Worm (Caenorhabditis elegans) whole organism, L2 larva: ENCODE results near the gene egl-45.
A peak's percentile ranks its signal among the peaks of the same experiment; 100 is the strongest.

Experiments used
- C34F6.9 ChIP-seq: fragments of 150-350 bp; optimal IDR thresholded peaks from 2 replicates; lab custom pipeline; 2014; ENCODE audit warnings: missing biosample characterization, missing genetic modification characterization
- F13H6.1 ChIP-seq: sonication (generic microtip); optimal IDR thresholded peaks from 2 replicates; lab custom pipeline; 2016; ENCODE audit warnings: missing genetic modification characterization, missing compliant biosample characterization
- R02D3.7 ChIP-seq: fragments of 150-350 bp; optimal IDR thresholded peaks from 2 replicates; lab custom pipeline; 2014; ENCODE audit warnings: missing biosample characterization, missing genetic modification characterization
- Y55F3AM.14 ChIP-seq: fragments of 200-800 bp; sonication (Bioruptor generic); optimal IDR thresholded peaks from 2 replicates; lab custom pipeline; 2018; ENCODE audit warnings: mild to moderate bottlenecking, missing genetic modification characterization, missing compliant biosample characterization
- ZK546.5 ChIP-seq: sonication (generic microtip); optimal IDR thresholded peaks from 2 replicates; lab custom pipeline; 2017; ENCODE audit warnings: missing biosample characterization, missing genetic modification characterization
- alr-1 ChIP-seq: fragments of 150-350 bp; optimal IDR thresholded peaks from 2 replicates; lab custom pipeline; 2014; ENCODE audit warnings: missing biosample characterization, missing genetic modification characterization
- aly-2 ChIP-seq: fragments of 150-350 bp; optimal IDR thresholded peaks from 2 replicates; lab custom pipeline; 2014; ENCODE audit warnings: missing biosample characterization, missing genetic modification characterization
- ama-1 ChIP-seq: fragments of 150-350 bp; optimal IDR thresholded peaks from 2 replicates; lab custom pipeline; 2018; ENCODE audit warnings: inconsistent platforms
- blmp-1 ChIP-seq: sonication (generic microtip); optimal IDR thresholded peaks from 2 replicates; lab custom pipeline; 2017; ENCODE audit warnings: missing genetic modification characterization, mild to moderate bottlenecking, missing compliant biosample characterization, antibody characterized with exemption, moderate library complexity; ENCODE audit not compliant: insufficient read depth
- ceh-16 ChIP-seq: fragments of 150-350 bp; optimal IDR thresholded peaks from 2 replicates; lab custom pipeline; 2014; ENCODE audit warnings: missing biosample characterization, missing genetic modification characterization
- ceh-82 ChIP-seq: fragments of 150-350 bp; optimal IDR thresholded peaks from 2 replicates; lab custom pipeline; 2014; ENCODE audit warnings: missing biosample characterization, missing genetic modification characterization
- crh-2 ChIP-seq: sonication (generic microtip); optimal IDR thresholded peaks from 2 replicates; lab custom pipeline; 2017; ENCODE audit warnings: missing biosample characterization, missing genetic modification characterization
- dmd-4 ChIP-seq: sonication (generic microtip); optimal IDR thresholded peaks from 2 replicates; lab custom pipeline; 2017; ENCODE audit warnings: missing biosample characterization, missing genetic modification characterization
- egl-27 ChIP-seq: sonication (generic microtip); optimal IDR thresholded peaks from 3 replicates; lab custom pipeline; 2017; ENCODE audit warnings: missing biosample characterization, missing genetic modification reagents, missing genetic modification characterization
- elt-1 ChIP-seq: fragments of 150-350 bp; optimal IDR thresholded peaks from 2 replicates; lab custom pipeline; 2014; ENCODE audit warnings: missing biosample characterization, missing genetic modification characterization
- elt-3 ChIP-seq: sonication (generic microtip); optimal IDR thresholded peaks from 2 replicates; lab custom pipeline; 2017; ENCODE audit warnings: missing biosample characterization, missing genetic modification characterization
- fos-1 ChIP-seq: fragments of 150-350 bp; optimal IDR thresholded peaks from 2 replicates; lab custom pipeline; 2014; ENCODE audit warnings: missing biosample characterization, missing genetic modification characterization
- gmeb-1 ChIP-seq: fragments of 150-350 bp; optimal IDR thresholded peaks from 2 replicates; lab custom pipeline; 2014; ENCODE audit warnings: missing biosample characterization, missing genetic modification characterization
- lin-11 ChIP-seq: fragments of 150-350 bp; sonication (generic microtip); optimal IDR thresholded peaks from 2 replicates; lab custom pipeline; 2014; ENCODE audit warnings: missing biosample characterization, missing genetic modification characterization, inconsistent platforms, mixed read lengths
- lin-13 ChIP-seq: fragments of 150-350 bp; optimal IDR thresholded peaks from 2 replicates; lab custom pipeline; 2014; ENCODE audit warnings: missing biosample characterization, missing genetic modification reagents, missing genetic modification characterization
- lsy-2 ChIP-seq, 2 experiments: fragments of 150-350 bp in 1 of 2; sonication (generic microtip) in 1 of 2; optimal IDR thresholded peaks; 2 replicates each; lab custom pipeline; 2014 to 2017; ENCODE audit warnings: missing biosample characterization in 2 of 2, missing genetic modification characterization in 2 of 2
- mab-5 ChIP-seq: fragments of 150-350 bp; optimal IDR thresholded peaks from 2 replicates; lab custom pipeline; 2014; ENCODE audit warnings: missing biosample characterization, missing genetic modification characterization
- mbf-1 ChIP-seq: sonication (generic microtip); optimal IDR thresholded peaks from 2 replicates; lab custom pipeline; 2017; ENCODE audit warnings: missing biosample characterization, missing genetic modification characterization
- mdl-1 ChIP-seq, 2 experiments: fragments of 150-350 bp in 1 of 2; sonication (generic microtip) in 1 of 2; optimal IDR thresholded peaks; 2 replicates each; lab custom pipeline; 2017; ENCODE audit warnings: missing biosample characterization in 2 of 2, missing genetic modification characterization in 2 of 2
- nhr-11 ChIP-seq: fragments of 150-350 bp; optimal IDR thresholded peaks from 2 replicates; lab custom pipeline; 2014; ENCODE audit warnings: missing biosample characterization, missing genetic modification characterization
- nhr-12 ChIP-seq: fragments of 150-350 bp; optimal IDR thresholded peaks from 2 replicates; lab custom pipeline; 2014; ENCODE audit warnings: missing biosample characterization, missing genetic modification characterization
- nhr-129 ChIP-seq: fragments of 150-350 bp; optimal IDR thresholded peaks from 2 replicates; lab custom pipeline; 2014; ENCODE audit warnings: missing biosample characterization, missing genetic modification characterization
- nhr-21 ChIP-seq: fragments of 150-350 bp; optimal IDR thresholded peaks from 2 replicates; lab custom pipeline; 2014; ENCODE audit warnings: missing biosample characterization, missing genetic modification characterization
- nhr-237 ChIP-seq: fragments of 150-350 bp; optimal IDR thresholded peaks from 2 replicates; lab custom pipeline; 2014; ENCODE audit warnings: missing biosample characterization, missing genetic modification characterization
- nhr-25 ChIP-seq: fragments of 150-350 bp; sonication (generic microtip); optimal IDR thresholded peaks from 3 replicates; lab custom pipeline; 2014; ENCODE audit warnings: missing biosample characterization, missing genetic modification characterization
- nhr-6 ChIP-seq: fragments of 150-350 bp; optimal IDR thresholded peaks from 2 replicates; lab custom pipeline; 2014; ENCODE audit warnings: missing biosample characterization, missing genetic modification characterization
- nhr-77 ChIP-seq: fragments of 150-350 bp; optimal IDR thresholded peaks from 2 replicates; lab custom pipeline; 2014; ENCODE audit warnings: missing biosample characterization, missing genetic modification characterization
- peb-1 ChIP-seq: fragments of 150-350 bp; optimal IDR thresholded peaks from 2 replicates; lab custom pipeline; 2014; ENCODE audit warnings: missing biosample characterization, missing genetic modification characterization
- sem-4 ChIP-seq: fragments of 150-350 bp; optimal IDR thresholded peaks from 2 replicates; lab custom pipeline; 2014; ENCODE audit warnings: missing biosample characterization, missing genetic modification reagents, missing genetic modification characterization
- skn-1 ChIP-seq: sonication (generic microtip); optimal IDR thresholded peaks from 2 replicates; lab custom pipeline; 2017; ENCODE audit warnings: missing biosample characterization, missing genetic modification characterization
- sma-3 ChIP-seq: sonication (generic microtip); optimal IDR thresholded peaks from 2 replicates; lab custom pipeline; 2016; ENCODE audit warnings: missing genetic modification reagents, missing genetic modification characterization, missing compliant biosample characterization
- sma-9 ChIP-seq, 2 experiments: fragments of 150-350 bp in 1 of 2; sonication (generic microtip) in 1 of 2; optimal IDR thresholded peaks; 2 replicates each; lab custom pipeline; 2014 to 2016; ENCODE audit warnings: missing genetic modification characterization in 2 of 2, mild to moderate bottlenecking in 1 of 2, missing biosample characterization in 1 of 2, missing compliant biosample characterization in 1 of 2, missing genetic modification reagents in 1 of 2, moderate library complexity in 1 of 2
- snpc-4 ChIP-seq: fragments of 150-350 bp; optimal IDR thresholded peaks from 2 replicates; lab custom pipeline; 2014; ENCODE audit warnings: missing biosample characterization, missing genetic modification characterization
- unc-39 ChIP-seq: fragments of 150-350 bp; optimal IDR thresholded peaks from 2 replicates; lab custom pipeline; 2014; ENCODE audit warnings: missing biosample characterization, missing genetic modification characterization
- unc-55 ChIP-seq: fragments of 150-350 bp; sonication (generic microtip); optimal IDR thresholded peaks from 3 replicates; lab custom pipeline; 2014; ENCODE audit warnings: missing biosample characterization, missing genetic modification reagents, missing genetic modification characterization
- unc-62 ChIP-seq: fragments of 150-350 bp; optimal IDR thresholded peaks from 2 replicates; lab custom pipeline; 2014; ENCODE audit warnings: missing biosample characterization, missing genetic modification reagents, missing genetic modification characterization
- zag-1 ChIP-seq: fragments of 150-350 bp; optimal IDR thresholded peaks from 2 replicates; lab custom pipeline; 2014; ENCODE audit warnings: missing biosample characterization, missing genetic modification characterization
- ztf-1 ChIP-seq: fragments of 200-800 bp; sonication (Bioruptor generic); conservative IDR thresholded peaks from 2 replicates; pipeline ENCODE4 v1.3.6; 2022; ENCODE audit warnings: missing genetic modification characterization, missing compliant biosample characterization
- ztf-11 ChIP-seq: sonication (generic microtip); optimal IDR thresholded peaks from 2 replicates; lab custom pipeline; 2017; ENCODE audit warnings: missing biosample characterization, missing genetic modification characterization
- ztf-4 ChIP-seq: fragments of 150-350 bp; optimal IDR thresholded peaks from 2 replicates; lab custom pipeline; 2014; ENCODE audit warnings: missing biosample characterization, missing genetic modification characterization

Gene egl-45

DNA sequence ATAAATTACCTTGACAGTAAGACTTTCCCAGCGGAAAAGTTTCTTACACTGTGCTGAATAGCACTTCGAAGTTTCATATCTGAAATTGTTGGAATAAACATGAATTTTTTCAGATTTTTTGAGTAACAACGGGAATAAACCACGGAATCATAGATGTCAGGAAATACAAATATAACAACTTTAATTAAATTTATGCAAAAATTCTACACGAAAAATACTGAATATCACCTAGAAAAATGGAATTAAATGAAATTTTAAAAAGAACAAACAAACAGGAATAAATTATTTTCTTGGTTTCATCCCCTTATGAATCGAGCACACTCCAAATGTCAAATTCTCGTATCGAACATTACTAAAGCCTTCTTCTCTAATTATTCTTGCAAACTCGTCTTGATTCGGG lies 28.7 kb upstream of the egl-45 start, which contains the start of gene tag-307:
Gene tag-307, minus strand, starts transcription at position 101 of the 400 bp plus-strand sequence.
- no peak for TF ChIP-seq unc-39
- TF ChIP-seq lsy-2 (tag; optimal IDR thresholded peaks at IDR 0.05; lab: Kevin White, UChicago): no peak
- TF ChIP-seq nhr-25 (tag; lab: Kevin White, UChicago): no peak
- no peak for TF ChIP-seq nhr-77 (tag; lab: Kevin White, UChicago)
- no peak for TF ChIP-seq nhr-12
- TF ChIP-seq crh-2 (tag; lab: Kevin White, UChicago): no peak
- TF ChIP-seq unc-55 (GFP tag; lab: Kevin White, UChicago): no peak
- no peak for TF ChIP-seq elt-3 (tag; lab: Kevin White, UChicago)
- no peak for TF ChIP-seq ztf-11 (tag; lab: Kevin White, UChicago)
- no peak for TF ChIP-seq snpc-4 (tag; lab: Kevin White, UChicago)
- no peak for TF ChIP-seq egl-27

DNA sequence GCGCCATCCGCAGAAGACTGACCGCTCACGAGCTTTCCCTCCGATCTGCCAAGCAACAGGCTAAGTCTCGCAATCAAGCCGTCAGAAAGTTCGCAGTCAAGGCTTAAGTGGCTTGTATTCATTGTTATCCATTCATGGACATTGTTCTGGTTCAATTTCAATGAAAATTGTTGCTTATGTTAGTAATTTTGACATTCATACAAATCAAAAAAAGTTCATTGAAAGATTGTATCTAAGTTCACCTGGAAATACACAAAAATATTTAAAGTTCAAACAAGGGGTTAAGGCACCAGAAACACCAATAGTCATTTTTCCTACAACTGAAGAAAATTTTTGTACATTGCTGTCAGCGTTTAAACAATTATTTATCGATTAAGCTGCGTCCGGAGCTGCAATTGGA lies 27.0 kb upstream of the egl-45 start:
- TF ChIP-seq skn-1 (tag; lab: Kevin White, UChicago) (no peak), lin-13 (GFP tag; lab: Kevin White, UChicago) (no peak), nhr-21 (no peak), lin-11 (tag; lab: Kevin White, UChicago) (no peak), Y55F3AM.14 (GFP tag; lab: Kevin White, UChicago) (no peak), lsy-2 (tag; optimal IDR thresholded peaks at IDR 0.05; lab: Kevin White, UChicago) (no peak), unc-39 (no peak), ZK546.5 (tag; lab: Kevin White, UChicago) (no peak), peb-1 (tag; lab: Kevin White, UChicago) (no peak), mbf-1 (tag; lab: Kevin White, UChicago) (no peak), mdl-1 (tag; optimal IDR thresholded peaks at IDR 0.05; lab: Kevin White, UChicago) (no peak)
- TF ChIP-seq, all 48 proteins: peak for 0

DNA sequence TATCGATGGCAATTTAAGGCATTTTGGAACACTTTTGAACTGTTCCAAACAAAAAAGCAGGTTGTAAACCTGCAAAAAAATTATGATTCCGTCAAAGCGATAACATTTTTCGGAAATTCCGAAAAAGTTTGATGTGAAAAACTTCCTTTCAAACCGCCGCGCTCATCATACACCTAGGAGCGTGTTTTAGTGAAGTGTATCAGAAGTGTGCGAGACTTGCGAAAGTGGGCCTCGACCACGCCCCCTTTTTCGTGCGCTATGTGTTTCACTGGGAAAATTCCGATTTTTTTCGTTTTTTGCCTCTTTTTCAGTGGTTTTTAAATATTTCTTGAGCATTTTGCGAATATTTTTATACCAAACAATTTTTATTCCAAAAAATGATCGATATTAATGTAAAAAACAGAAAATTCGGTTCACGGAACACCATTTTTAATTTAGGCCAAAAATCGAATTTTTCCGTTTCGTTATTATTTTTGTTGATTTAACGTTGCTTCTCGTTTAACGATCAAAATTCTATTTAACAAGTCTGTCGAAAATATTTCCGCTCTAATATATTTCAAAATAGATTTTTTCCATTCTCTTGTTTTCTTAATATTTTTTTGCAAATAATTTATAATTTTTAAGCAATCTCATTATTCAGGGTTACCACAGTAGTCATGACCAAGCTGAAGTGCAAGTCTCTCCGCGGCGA lies 26.2 kb upstream of the egl-45 start, which contains the start of gene rpl-35:
Gene rpl-35, plus strand, starts transcription at position 641 of the 691 bp plus-strand sequence.
- TF ChIP-seq mdl-1 (tag; optimal IDR thresholded peaks at IDR 0.05; lab: Kevin White, UChicago) (peak; percentile 51 to 96), aly-2 (tag; lab: Kevin White, UChicago) (no peak), crh-2 (tag; lab: Kevin White, UChicago) (peak; percentile 100), blmp-1 (peak; percentile 97), nhr-12 (peak; percentile 72), mbf-1 (tag; lab: Kevin White, UChicago) (peak; percentile 66), ceh-82 (peak; percentile 98), nhr-6 (tag; lab: Kevin White, UChicago) (peak; percentile 100), sma-9 (GFP tag; optimal IDR thresholded peaks at IDR 0.05; lab: Kevin White, UChicago) (peak; percentile 99), sma-9 (tag; optimal IDR thresholded peaks at IDR 0.05; lab: Kevin White, UChicago) (peak; percentile 16), ama-1 (lab: Kevin White, UChicago) (peak; percentile 93), alr-1 (no peak), F13H6.1 (tag; lab: Kevin White, UChicago) (peak; percentile 100), elt-1 (peak; percentile 69), snpc-4 (tag; lab: Kevin White, UChicago) (peak; percentile 93), C34F6.9 (tag; lab: Kevin White, UChicago) (peak; percentile 100), R02D3.7 (tag; lab: Kevin White, UChicago) (peak; percentile 88), nhr-77 (tag; lab: Kevin White, UChicago) (peak; percentile 94), sma-3 (GFP tag; lab: Kevin White, UChicago) (peak; percentile 100), ztf-4 (tag; lab: Kevin White, UChicago) (peak; percentile 100), sem-4 (tag; lab: Kevin White, UChicago) (peak; percentile 100), nhr-237 (peak; percentile 94), Y55F3AM.14 (GFP tag; lab: Kevin White, UChicago) (peak; percentile 99), unc-62 (peak; percentile 96), ztf-11 (tag; lab: Kevin White, UChicago) (peak; percentile 76), lsy-2 (tag; optimal IDR thresholded peaks at IDR 0.05; lab: Kevin White, UChicago) (peak; percentile 98 to 99), lin-11 (tag; lab: Kevin White, UChicago) (peak; percentile 100), ceh-16 (tag; lab: Kevin White, UChicago) (peak; percentile 100), lin-13 (GFP tag; lab: Kevin White, UChicago) (peak; percentile 99), ZK546.5 (tag; lab: Kevin White, UChicago) (peak; percentile 94), skn-1 (tag; lab: Kevin White, UChicago) (peak; percentile 98), unc-55 (GFP tag; lab: Kevin White, UChicago) (peak; percentile 100), ztf-1 (0 out of 2 replicates have a peak, but pooled peaks have one; percentile 86), nhr-11 (tag; lab: Kevin White, UChicago) (peak; percentile 82), nhr-21 (peak; percentile 100), unc-39 (peak; percentile 20), nhr-129 (tag; lab: Kevin White, UChicago) (peak; percentile 99), dmd-4 (tag; lab: Kevin White, UChicago) (peak; percentile 71), mab-5 (tag; lab: Kevin White, UChicago) (peak; percentile 98), gmeb-1 (tag; lab: Kevin White, UChicago) (peak; percentile 100), peb-1 (tag; lab: Kevin White, UChicago) (peak; percentile 52), elt-3 (tag; lab: Kevin White, UChicago) (no peak), fos-1 (tag; lab: Kevin White, UChicago) (peak; percentile 99), zag-1 (tag; lab: Kevin White, UChicago) (peak; percentile 99)
